Fruit fly (Drosophila melanogaster): ENCODE measurements around the gene CG14692.

Gene CG14692

dm6 chr3R:10815032-10815431, 11.3 kb upstream of the CG14692 start, which contains the start of the genes CG14693 and TTLL15 (continued):
- TF ChIP-seq CG8924 (tag; optimal IDR thresholded peaks at IDR 0.05) (no peak), Awh (GFP tag; IDR thresholded peaks at IDR 0.05) (no peak), Gsc (GFP tag; IDR thresholded peaks at IDR 0.05) (no peak), tx (GFP tag; optimal IDR thresholded peaks at IDR 0.05) (no peak), MESR4 (GFP tag; optimal IDR thresholded peaks at IDR 0.05) (peak; percentile 46), Myb (GFP tag; optimal IDR thresholded peaks at IDR 0.05) (peak; percentile 79), cwo (GFP tag; optimal IDR thresholded peaks at IDR 0.05) (no peak), usp (GFP tag; optimal IDR thresholded peaks at IDR 0.05) (no peak), CG10431 (GFP tag; optimal IDR thresholded peaks at IDR 0.05) (no peak), CG4730 (GFP tag; IDR thresholded peaks at IDR 0.05) (no peak), Hey (tag; optimal IDR thresholded peaks at IDR 0.05) (no peak), luna (GFP tag; optimal IDR thresholded peaks at IDR 0.05) (no peak), CG2202 (tag; optimal IDR thresholded peaks at IDR 0.05) (no peak), sens (GFP tag) (no peak), psq (GFP tag; optimal IDR thresholded peaks at IDR 0.05) (no peak), CG43689 (GFP tag; IDR thresholded peaks at IDR 0.05) (no peak), CG1233 (GFP tag; optimal IDR thresholded peaks at IDR 0.05) (no peak), CG3995 (GFP tag; optimal IDR thresholded peaks at IDR 0.05) (no peak), Taf1 (GFP tag; IDR thresholded peaks at IDR 0.05) (no peak), Poxn (GFP tag; IDR thresholded peaks at IDR 0.05) (no peak), pan (optimal IDR thresholded peaks at IDR 0.05) (no peak), pan (GFP tag; optimal IDR thresholded peaks at IDR 0.05 in 1 of 2, IDR thresholded peaks at IDR 0.05 in 1 of 2) (no peak), CG9437 (GFP tag; optimal IDR thresholded peaks at IDR 0.05) (no peak), zf30C (GFP tag; optimal IDR thresholded peaks at IDR 0.05) (no peak), ase (GFP tag; IDR thresholded peaks at IDR 0.05) (no peak), jigr1 (GFP tag; IDR thresholded peaks at IDR 0.05) (no peak), CG9817 (tag; optimal IDR thresholded peaks at IDR 0.05) (no peak), croc (GFP tag; conservative IDR thresholded peaks at IDR 0.05) (no peak), Nf-YA (GFP tag; IDR thresholded peaks at IDR 0.05) (no peak), Rfx (GFP tag; IDR thresholded peaks at IDR 0.05) (peak; percentile 44; the same call in 1 of the 2 replicates), ken (GFP tag; IDR thresholded peaks at IDR 0.05) (no peak), kni (GFP tag; optimal IDR thresholded peaks at IDR 0.05) (no peak), sim (GFP tag; IDR thresholded peaks at IDR 0.05) (no peak), MTF-1 (GFP tag; optimal IDR thresholded peaks at IDR 0.05; ENCODE audit: borderline replicate concordance) (no peak), Trl (optimal IDR thresholded peaks at IDR 0.05) (no peak), Trl (GFP tag; optimal IDR thresholded peaks at IDR 0.05) (no peak), nerfin-2 (GFP tag; IDR thresholded peaks at IDR 0.05; ENCODE audit: partially characterized antibody) (no peak), Deaf1 (tag; optimal IDR thresholded peaks at IDR 0.05) (no peak), chinmo (GFP tag; IDR thresholded peaks at IDR 0.05; ENCODE audit: partially characterized antibody) (no peak), CG33557 (GFP tag; optimal IDR thresholded peaks at IDR 0.05) (no peak), aop (GFP tag; IDR thresholded peaks at IDR 0.05) (no peak), CG1647 (GFP tag; optimal IDR thresholded peaks at IDR 0.05) (no peak), CG33213 (GFP tag; optimal IDR thresholded peaks at IDR 0.05) (no peak), tll (GFP tag; optimal IDR thresholded peaks at IDR 0.05) (no peak), Xrp1 (GFP tag; IDR thresholded peaks at IDR 0.05) (no peak), CG11695 (GFP tag; IDR thresholded peaks at IDR 0.05) (no peak), E2f2 (GFP tag; IDR thresholded peaks at IDR 0.05) (peak; percentile 92), Dp (GFP tag; optimal IDR thresholded peaks at IDR 0.05) (peak; percentile 84), CG12769 (tag; optimal IDR thresholded peaks at IDR 0.05) (no peak), chm (GFP tag; IDR thresholded peaks at IDR 0.05) (no peak), CG9932 (GFP tag; IDR thresholded peaks at IDR 0.05) (no peak), CG5245 (GFP tag; optimal IDR thresholded peaks at IDR 0.05) (no peak), otp (GFP tag; IDR thresholded peaks at IDR 0.05) (no peak), CG15269 (tag; optimal IDR thresholded peaks at IDR 0.05) (no peak)
